Worm (Caenorhabditis elegans): Measurements from ENCODE around the gene lpin-1.
A peak's percentile ranks its signal among the peaks of the same experiment; 100 is the strongest.

Gene lpin-1

DNA sequence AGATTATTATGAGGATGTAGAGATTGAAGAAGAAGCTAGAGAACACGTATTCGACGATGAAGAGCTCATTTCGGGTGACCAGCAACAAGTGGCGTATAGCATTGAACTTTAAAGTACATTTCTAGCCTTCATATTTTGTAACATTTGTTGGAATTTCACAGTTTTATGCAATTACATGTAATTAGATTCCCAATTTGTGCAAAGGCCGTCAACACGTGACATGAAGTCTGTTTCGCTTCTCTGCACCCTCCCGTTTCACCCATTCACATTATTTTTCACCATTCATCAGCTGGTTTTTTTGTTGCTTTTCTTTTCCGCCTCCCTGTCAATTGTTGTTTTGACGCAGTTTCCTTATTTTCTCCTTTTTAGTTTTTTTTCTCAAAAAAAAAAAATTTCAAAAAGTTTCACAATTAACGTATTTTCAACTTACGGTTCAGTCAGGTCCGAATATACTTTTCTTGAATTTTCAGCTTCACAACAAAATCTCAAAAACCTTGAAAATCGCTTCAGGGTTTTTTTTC is 26.8 kb downstream of the lpin-1 start, which contains the start of gene sde-2 (continued):
- peak; percentile 16; the same call in 1 of the 2 replicates for TF ChIP-seq isw-1 (GFP tag; IDR thresholded peaks at IDR 0.05)

DNA sequence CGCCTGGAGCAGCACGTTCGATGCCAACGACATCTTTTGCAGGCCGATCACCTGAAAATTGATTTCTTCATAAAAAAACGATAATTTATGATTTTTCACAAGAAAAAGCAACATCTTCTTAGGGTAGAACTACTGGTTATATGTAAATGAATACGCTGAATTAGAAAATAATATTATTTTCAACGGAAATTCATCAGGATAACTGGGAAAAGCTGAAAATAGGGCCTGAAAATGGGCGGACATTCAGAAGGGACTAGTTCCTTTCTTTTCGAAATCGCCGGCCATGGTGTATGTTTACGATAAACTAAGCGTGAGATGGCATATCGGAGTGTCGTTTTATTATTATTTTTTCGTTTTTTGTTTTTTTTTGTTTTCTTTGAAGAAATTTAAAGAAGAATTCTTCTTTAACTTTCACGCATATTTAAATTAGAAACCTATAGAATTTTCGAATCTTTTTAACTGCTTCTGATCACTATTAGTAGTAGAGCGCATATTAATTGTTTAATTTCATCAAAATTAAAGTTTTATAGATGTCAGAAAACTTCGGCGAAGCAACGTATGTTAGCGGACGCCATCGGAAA is 28.3 kb downstream of the lpin-1 start, which contains the start of the genes nduv-2 and F53F4.12:
Gene nduv-2, minus strand, starts transcription at position 51 of the 581 bp plus-strand sequence.
Gene F53F4.12, plus strand, starts transcription at position 531 of the 581 bp plus-strand sequence.
- TF ChIP-seq lin-35 (GFP tag; optimal IDR thresholded peaks at IDR 0.05) (peak; percentile 31 to 45), lin-13 (GFP tag; optimal IDR thresholded peaks at IDR 0.05) (no peak), elt-3 (tag; optimal IDR thresholded peaks at IDR 0.05) (no peak), sup-37 (GFP tag; optimal IDR thresholded peaks at IDR 0.05) (no peak), skn-1 (tag; optimal IDR thresholded peaks at IDR 0.05) (peak; percentile 10), fkh-4 (tag; optimal IDR thresholded peaks at IDR 0.05; ENCODE audit: borderline replicate concordance) (no peak), sox-4 (tag; optimal IDR thresholded peaks at IDR 0.05) (no peak), rnt-1 (tag; optimal IDR thresholded peaks at IDR 0.05) (peak; percentile 67), unc-86 (tag; optimal IDR thresholded peaks at IDR 0.05) (no peak), ceh-63 (GFP tag; optimal IDR thresholded peaks at IDR 0.05) (no peak), aly-2 (tag; optimal IDR thresholded peaks at IDR 0.05) (no peak), elt-2 (tag; optimal IDR thresholded peaks at IDR 0.05) (no peak), lin-39 (tag; optimal IDR thresholded peaks at IDR 0.05) (no peak), nhr-11 (tag; optimal IDR thresholded peaks at IDR 0.05) (no peak), dpl-1 (GFP tag; optimal IDR thresholded peaks at IDR 0.05) (peak; percentile 7 to 71 (median 59)), C04F5.9 (tag; optimal IDR thresholded peaks at IDR 0.05) (no peak), unc-62 (GFP tag; optimal IDR thresholded peaks at IDR 0.05) (no peak), grh-1 (GFP tag; IDR thresholded peaks at IDR 0.05) (no peak), lin-15B (tag; optimal IDR thresholded peaks at IDR 0.05) (peak; percentile 48), lin-14 (GFP tag; optimal IDR thresholded peaks at IDR 0.05) (no peak), lsy-2 (tag; optimal IDR thresholded peaks at IDR 0.05) (peak in 1 of 2 experiments; percentile 66), vab-15 (tag; optimal IDR thresholded peaks at IDR 0.05) (no peak), ces-1 (GFP tag; optimal IDR thresholded peaks at IDR 0.05) (no peak), fkh-10 (GFP tag; optimal IDR thresholded peaks at IDR 0.05) (no peak), ceh-82 (tag; optimal IDR thresholded peaks at IDR 0.05) (peak in 1 of 3 experiments; percentile 51), tlp-1 (tag; optimal IDR thresholded peaks at IDR 0.05) (no peak), fkh-8 (tag; optimal IDR thresholded peaks at IDR 0.05) (no peak), C16A3.4 (tag; optimal IDR thresholded peaks at IDR 0.05) (peak; percentile 20), efl-1 (optimal IDR thresholded peaks at IDR 0.05) (peak; percentile 47 to 49), efl-1 (GFP tag; optimal IDR thresholded peaks at IDR 0.05 in 1 of 2) (peak; percentile 30 to 95), ceh-88 (GFP tag; IDR thresholded peaks at IDR 0.05) (no peak), lir-3 (tag; optimal IDR thresholded peaks at IDR 0.05; ENCODE audit: poor library complexity) (peak; percentile 13), C34B4.2 (tag; optimal IDR thresholded peaks at IDR 0.05) (no peak), isw-1 (GFP tag; IDR thresholded peaks at IDR 0.05) (no peak), nhr-19 (GFP tag; conservative IDR thresholded peaks at IDR 0.05) (no peak), xbp-1 (tag; optimal IDR thresholded peaks at IDR 0.05) (no peak), tbx-2 (tag; optimal IDR thresholded peaks at IDR 0.05) (peak; percentile 19), fos-1 (tag; optimal IDR thresholded peaks at IDR 0.05) (no peak), irx-1 (tag; optimal IDR thresholded peaks at IDR 0.05) (no peak), mdl-1 (tag; optimal IDR thresholded peaks at IDR 0.05) (no peak), F16B12.6 (tag; optimal IDR thresholded peaks at IDR 0.05) (no peak), nhr-71 (tag; optimal IDR thresholded peaks at IDR 0.05) (peak; percentile 16), egl-13 (tag; optimal IDR thresholded peaks at IDR 0.05) (no peak), nhr-28 (tag; optimal IDR thresholded peaks at IDR 0.05) (no peak), nhr-12 (tag; optimal IDR thresholded peaks at IDR 0.05) (no peak), nhr-47 (tag; optimal IDR thresholded peaks at IDR 0.05) (peak; percentile 1), unc-98 (GFP tag; IDR thresholded peaks at IDR 0.05) (no peak), ama-1 (optimal IDR thresholded peaks at IDR 0.05) (no peak), sptf-1 (tag; optimal IDR thresholded peaks at IDR 0.05) (no peak), snu-23 (GFP tag; optimal IDR thresholded peaks at IDR 0.05) (peak; percentile 45), nhr-76 (tag; optimal IDR thresholded peaks at IDR 0.05) (no peak)
